Worm (Caenorhabditis elegans) whole organism, midembryonic: ENCODE results near the gene K02D10.2.

Source experiments
- T22C8.4 ChIP-seq: fragments of 200-800 bp; sonication (Bioruptor generic); IDR thresholded peaks from 2 replicates; pipeline ENCODE4 v1.3.6; 2022; ENCODE audit warnings: missing genetic modification characterization, missing compliant biosample characterization
- cog-1 ChIP-seq: sonication (generic microtip); optimal IDR thresholded peaks from 2 replicates; lab custom pipeline; 2016; ENCODE audit warnings: missing genetic modification characterization, missing compliant biosample characterization
- flt-1 ChIP-seq: fragments of 200-800 bp; sonication (Bioruptor generic); IDR thresholded peaks from 2 replicates; pipeline ENCODE4 v1.3.6; 2022; ENCODE audit warnings: missing genetic modification characterization, missing compliant biosample characterization
- klf-2 ChIP-seq: fragments of 200-800 bp; sonication (Bioruptor generic); conservative IDR thresholded peaks from 2 replicates; pipeline ENCODE4 v1.3.6; 2022; ENCODE audit warnings: missing genetic modification reagents, missing genetic modification characterization, missing compliant biosample characterization
- med-1 ChIP-seq: sonication (generic microtip); optimal IDR thresholded peaks from 2 replicates; lab custom pipeline; 2017; ENCODE audit warnings: missing genetic modification characterization, mild to moderate bottlenecking, missing compliant biosample characterization, antibody characterized with exemption, missing genetic modification reagents; ENCODE audit not compliant: insufficient read depth
- ref-1 ChIP-seq: fragments of 200-800 bp; sonication (Bioruptor generic); conservative IDR thresholded peaks from 2 replicates; pipeline ENCODE4 v1.3.6; 2022; ENCODE audit warnings: missing genetic modification reagents, missing genetic modification characterization, missing compliant biosample characterization
- tab-1 ChIP-seq: fragments of 200-800 bp; sonication (Bioruptor generic); IDR thresholded peaks from 2 replicates; pipeline ENCODE4 v1.3.6; 2022; ENCODE audit warnings: missing genetic modification characterization, missing compliant biosample characterization
- ztf-23 ChIP-seq: fragments of 200-800 bp; sonication (Bioruptor generic); IDR thresholded peaks from 2 replicates; pipeline ENCODE4 v1.3.6; 2022; ENCODE audit warnings: missing genetic modification reagents, missing genetic modification characterization, missing compliant biosample characterization
- ztf-29 ChIP-seq: fragments of 200-800 bp; sonication (Bioruptor generic); IDR thresholded peaks from 2 replicates; pipeline ENCODE4 v1.3.6; 2022; ENCODE audit warnings: missing genetic modification reagents, missing genetic modification characterization, missing compliant biosample characterization

K02D10.2 gene

DNA sequence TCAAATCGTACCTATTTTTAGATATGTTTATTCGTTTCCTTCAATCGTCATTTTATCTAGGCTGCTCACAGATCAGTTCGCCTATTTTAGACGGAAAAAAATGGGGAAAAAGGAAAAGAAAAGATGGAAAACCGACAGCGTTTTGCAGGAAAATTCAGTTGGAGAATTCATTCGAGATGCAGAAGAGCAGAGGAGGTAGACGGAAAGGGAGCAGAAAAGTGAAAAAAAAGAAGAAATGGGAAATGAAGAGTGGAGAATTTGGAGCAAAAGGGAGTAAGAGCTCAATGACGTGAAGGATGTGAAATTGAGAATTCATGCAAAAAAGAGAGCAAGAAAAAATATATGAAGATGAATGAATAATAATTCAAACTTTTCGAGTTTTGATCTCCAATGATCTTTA, 13.4 kb upstream of the K02D10.2 start:
- TF ChIP-seq ref-1: no peak
- TF ChIP-seq ztf-29 (GFP tag; lab: Robert Waterston, UW): no peak
- no peak for TF ChIP-seq ztf-23 (GFP tag; lab: Robert Waterston, UW)
- TF ChIP-seq klf-2: no peak
- TF ChIP-seq T22C8.4 (GFP tag; lab: Robert Waterston, UW): no peak
- TF ChIP-seq flt-1 (GFP tag; lab: Robert Waterston, UW): no peak
- TF ChIP-seq med-1: no peak
- TF ChIP-seq tab-1 (GFP tag; lab: Robert Waterston, UW): no peak
- no peak for TF ChIP-seq cog-1 (tag; lab: Kevin White, UChicago)

DNA sequence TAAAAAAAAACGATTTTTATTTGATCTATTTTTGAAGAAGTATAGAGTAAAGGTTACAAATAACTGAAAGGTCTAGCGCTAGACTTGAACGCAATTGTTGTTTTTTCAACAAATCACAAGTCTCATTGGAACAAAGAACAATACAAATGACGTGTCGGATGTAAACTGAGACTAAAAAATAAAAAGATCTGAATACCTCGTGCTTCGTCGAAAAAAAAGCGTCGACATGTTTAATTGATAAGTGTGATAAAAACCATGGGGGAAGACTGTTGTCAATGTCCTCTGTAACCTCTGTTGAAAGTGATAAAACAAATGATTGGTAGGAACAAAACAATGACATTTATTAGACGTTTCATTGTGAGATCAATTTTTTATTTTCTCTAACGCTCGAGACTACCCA, 11.7 kb upstream of the K02D10.2 start:
- TF ChIP-seq T22C8.4 (GFP tag; lab: Robert Waterston, UW): no peak
- no peak for TF ChIP-seq klf-2
- TF ChIP-seq ref-1: no peak
- no peak for TF ChIP-seq tab-1 (GFP tag; lab: Robert Waterston, UW)
- TF ChIP-seq med-1: no peak
- TF ChIP-seq cog-1 (tag; lab: Kevin White, UChicago): no peak
- TF ChIP-seq flt-1 (GFP tag; lab: Robert Waterston, UW): no peak
- no peak for TF ChIP-seq ztf-29 (GFP tag; lab: Robert Waterston, UW)
- no peak for TF ChIP-seq ztf-23 (GFP tag; lab: Robert Waterston, UW)

- TF ChIP-seq flt-1 (GFP tag; lab: Robert Waterston, UW) (no peak), tab-1 (GFP tag; lab: Robert Waterston, UW) (no peak), ref-1 (no peak), med-1 (no peak), ztf-23 (GFP tag; lab: Robert Waterston, UW) (no peak), cog-1 (tag; lab: Kevin White, UChicago) (no peak), klf-2 (no peak), T22C8.4 (GFP tag; lab: Robert Waterston, UW) (no peak), ztf-29 (GFP tag; lab: Robert Waterston, UW) (no peak)
These were observed 11.0 kb upstream of the K02D10.2 start for ce11 chrIII:8782080-8782479.

- TF ChIP-seq tab-1 (GFP tag; lab: Robert Waterston, UW) (no peak), ztf-23 (GFP tag; lab: Robert Waterston, UW) (no peak), cog-1 (tag; lab: Kevin White, UChicago) (no peak), ztf-29 (GFP tag; lab: Robert Waterston, UW) (no peak), med-1 (no peak), klf-2 (no peak), T22C8.4 (GFP tag; lab: Robert Waterston, UW) (no peak), ref-1 (no peak), flt-1 (GFP tag; lab: Robert Waterston, UW) (no peak)
These were observed 9.4 kb upstream of the K02D10.2 start for ce11 chrIII:8780473-8780872.

- TF ChIP-seq med-1 (no peak), cog-1 (tag; lab: Kevin White, UChicago) (no peak), flt-1 (GFP tag; lab: Robert Waterston, UW) (no peak), ztf-23 (GFP tag; lab: Robert Waterston, UW) (no peak), klf-2 (no peak), ref-1 (no peak), ztf-29 (GFP tag; lab: Robert Waterston, UW) (no peak), T22C8.4 (GFP tag; lab: Robert Waterston, UW) (no peak), tab-1 (GFP tag; lab: Robert Waterston, UW) (no peak)
These were observed 8.8 kb upstream of the K02D10.2 start, which contains the start of gene K02D10.4 for ce11 chrIII:8779912-8780311. Gene K02D10.4, minus strand, starts transcription at chrIII:8780012.

- no peak for TF ChIP-seq cog-1 (tag; lab: Kevin White, UChicago)
- no peak for TF ChIP-seq flt-1 (GFP tag; lab: Robert Waterston, UW)
- no peak for TF ChIP-seq T22C8.4 (GFP tag; lab: Robert Waterston, UW)
- TF ChIP-seq ref-1: no peak
- no peak for TF ChIP-seq ztf-23 (GFP tag; lab: Robert Waterston, UW)
- TF ChIP-seq ztf-29 (GFP tag; lab: Robert Waterston, UW): no peak
- no peak for TF ChIP-seq med-1
- TF ChIP-seq tab-1 (GFP tag; lab: Robert Waterston, UW): no peak
- no peak for TF ChIP-seq klf-2
These were observed 4.9 kb upstream of the K02D10.2 start, which contains the start of gene snap-29 for ce11 chrIII:8775953-8776352. Gene snap-29, plus strand, starts transcription at chrIII:8776253.

ce11 chrIII:8773375-8773774, 2.3 kb upstream of the K02D10.2 start:
- TF ChIP-seq flt-1 (GFP tag; lab: Robert Waterston, UW) (no peak), ztf-23 (GFP tag; lab: Robert Waterston, UW) (no peak), ref-1 (no peak), tab-1 (GFP tag; lab: Robert Waterston, UW) (no peak), klf-2 (no peak), med-1 (no peak), T22C8.4 (GFP tag; lab: Robert Waterston, UW) (no peak)

DNA sequence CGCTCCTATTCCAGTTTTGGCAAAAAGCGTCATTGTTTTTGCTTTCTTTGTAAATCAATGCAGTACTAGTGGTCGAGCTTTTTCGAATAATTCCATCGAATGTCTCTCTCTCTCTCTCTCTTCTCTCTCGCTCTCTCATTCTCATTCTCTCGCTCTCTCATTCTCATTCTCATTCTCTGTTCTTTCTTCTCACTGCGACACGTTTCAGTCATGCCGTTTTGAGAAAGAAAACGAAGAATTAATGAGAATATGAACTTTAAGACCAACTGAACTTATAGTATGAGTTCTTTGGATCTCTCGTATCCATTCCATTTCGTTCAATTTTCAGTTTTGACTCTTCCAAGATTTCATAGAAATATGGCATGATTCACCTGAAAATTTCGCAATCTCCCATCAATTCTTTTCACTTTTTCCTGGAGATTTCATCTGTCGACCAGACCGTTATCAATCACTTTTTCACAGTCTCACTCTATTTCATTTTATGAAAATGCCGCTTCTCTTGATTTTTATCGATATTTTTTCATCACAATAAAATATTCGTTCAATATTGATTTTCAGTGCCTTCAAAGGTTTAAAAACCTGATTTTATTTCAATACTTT, 1.5 kb upstream of the K02D10.2 start:
- no peak for TF ChIP-seq flt-1 (GFP tag; lab: Robert Waterston, UW)
- no peak for TF ChIP-seq tab-1 (GFP tag; lab: Robert Waterston, UW)
- TF ChIP-seq ztf-29 (GFP tag; lab: Robert Waterston, UW): no peak
- TF ChIP-seq ref-1: no peak
- no peak for TF ChIP-seq ztf-23 (GFP tag; lab: Robert Waterston, UW)
- TF ChIP-seq cog-1 (tag; lab: Kevin White, UChicago): no peak
- no peak for TF ChIP-seq med-1
- TF ChIP-seq T22C8.4 (GFP tag; lab: Robert Waterston, UW): no peak
- no peak for TF ChIP-seq klf-2

DNA sequence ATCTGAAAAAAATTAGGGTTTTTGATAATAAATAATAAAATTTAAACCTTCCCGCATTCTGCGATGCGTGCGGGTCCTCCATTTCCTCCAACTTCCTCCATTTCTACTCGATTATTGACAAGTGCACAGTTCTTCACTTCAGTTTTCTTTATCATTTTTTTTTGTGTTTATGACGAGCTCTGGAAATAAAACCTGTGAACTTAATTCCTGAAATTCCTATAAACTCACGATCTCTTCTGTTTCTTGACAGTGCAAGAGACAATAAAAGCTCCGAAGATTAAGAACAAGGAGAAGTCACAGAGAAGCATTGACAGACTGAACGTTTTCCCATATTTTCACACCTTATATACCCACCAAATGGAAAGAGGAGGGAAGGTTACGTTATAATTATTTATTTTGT, 789 bp upstream of the K02D10.2 start, which contains the start of gene K02D10.3:
Gene K02D10.3, minus strand, starts transcription at position 101 of the 400 bp plus-strand sequence.
- TF ChIP-seq flt-1 (GFP tag; lab: Robert Waterston, UW): no peak
- no peak for TF ChIP-seq ztf-29 (GFP tag; lab: Robert Waterston, UW)
- TF ChIP-seq ref-1: no peak
- TF ChIP-seq ztf-23 (GFP tag; lab: Robert Waterston, UW): no peak
- no peak for TF ChIP-seq med-1
- no peak for TF ChIP-seq cog-1 (tag; lab: Kevin White, UChicago)
- TF ChIP-seq klf-2: no peak
- no peak for TF ChIP-seq tab-1 (GFP tag; lab: Robert Waterston, UW)
- no peak for TF ChIP-seq T22C8.4 (GFP tag; lab: Robert Waterston, UW)

DNA sequence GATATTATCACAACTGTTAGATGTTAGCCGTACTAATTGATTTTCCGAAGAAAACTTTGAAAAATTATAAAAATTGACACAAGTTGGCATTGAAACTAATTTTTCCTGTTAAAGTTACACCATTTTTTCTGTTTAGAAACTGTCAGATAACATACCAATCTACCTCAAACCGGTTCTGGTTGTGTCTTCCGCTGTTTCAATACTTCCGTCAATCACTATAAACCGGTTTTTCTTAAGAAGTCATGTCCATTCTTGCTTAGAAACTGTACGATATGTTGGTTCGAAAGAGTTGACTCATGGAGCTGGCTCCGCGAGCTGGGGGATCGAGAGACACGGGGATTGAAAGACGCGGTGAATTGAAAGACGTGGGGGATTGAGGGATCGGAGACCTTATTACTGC, 819 bp downstream of the K02D10.2 start:
- no peak for TF ChIP-seq ztf-29 (GFP tag; lab: Robert Waterston, UW)
- TF ChIP-seq ref-1: no peak
